Worm (Caenorhabditis elegans) whole organism, L4/young adult: Measurements from ENCODE around the gene rips-1.

Experiments used
- W03F9.2 ChIP-seq: fragments of 150-350 bp; optimal IDR thresholded peaks from 2 replicates; lab custom pipeline; 2014; ENCODE audit warnings: missing biosample characterization, missing genetic modification characterization
- dao-5 ChIP-seq: sonication (generic microtip); optimal IDR thresholded peaks from 2 replicates; lab custom pipeline; 2016; ENCODE audit warnings: missing genotype, missing genetic modification characterization, moderate library complexity, missing compliant biosample characterization
- him-1 ChIP-seq: sonication (generic microtip); optimal IDR thresholded peaks from 2 replicates; lab custom pipeline; 2016; ENCODE audit warnings: missing genotype, missing genetic modification reagents, missing genetic modification characterization, missing compliant biosample characterization

The rips-1 gene

DNA sequence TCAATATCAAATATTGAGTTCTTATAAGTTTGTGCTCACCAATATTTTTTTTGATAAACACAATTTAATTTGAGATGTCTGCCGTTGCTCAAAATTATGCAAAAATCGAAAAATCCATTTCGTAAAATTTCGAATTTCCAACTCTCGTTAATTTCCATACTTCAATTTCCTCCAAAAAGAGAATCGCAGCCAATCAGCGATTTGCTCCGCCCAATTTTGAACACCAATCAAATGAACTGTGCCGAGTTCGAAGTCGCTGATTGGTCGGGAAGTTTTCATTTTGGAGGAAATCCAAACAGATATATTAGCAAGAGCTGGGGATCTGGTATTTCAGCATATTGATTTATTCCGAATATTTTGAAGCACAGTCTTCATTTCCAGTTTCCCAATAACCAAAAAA, 36.0 kb downstream of the rips-1 start:
- TF ChIP-seq dao-5 (no peak), him-1 (no peak), W03F9.2 (tag; lab: Kevin White, UChicago) (no peak)

DNA sequence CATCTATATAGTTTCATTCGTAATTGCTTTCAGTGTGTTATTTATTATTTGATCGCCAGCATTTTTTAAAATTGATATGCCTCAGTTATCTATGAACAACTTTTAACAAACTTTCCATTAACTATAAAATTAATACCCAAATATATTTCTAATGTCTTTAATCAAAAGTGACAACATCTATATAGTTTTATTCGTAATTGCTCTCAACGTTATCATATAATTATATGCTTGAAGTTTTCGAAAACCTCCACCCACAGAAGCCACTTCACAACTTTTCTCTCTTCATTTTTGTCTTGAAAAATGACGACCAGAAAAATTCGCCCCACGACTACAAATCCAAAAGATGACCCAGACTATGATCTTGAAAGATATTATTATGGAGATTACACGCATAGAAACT, 36.5 kb downstream of the rips-1 start, which contains the start of gene srw-6:
srw-6 (plus strand) TSS at position 301 of the 400 bp plus-strand sequence.
- TF ChIP-seq him-1 (no peak), dao-5 (no peak), W03F9.2 (tag; lab: Kevin White, UChicago) (no peak)

DNA sequence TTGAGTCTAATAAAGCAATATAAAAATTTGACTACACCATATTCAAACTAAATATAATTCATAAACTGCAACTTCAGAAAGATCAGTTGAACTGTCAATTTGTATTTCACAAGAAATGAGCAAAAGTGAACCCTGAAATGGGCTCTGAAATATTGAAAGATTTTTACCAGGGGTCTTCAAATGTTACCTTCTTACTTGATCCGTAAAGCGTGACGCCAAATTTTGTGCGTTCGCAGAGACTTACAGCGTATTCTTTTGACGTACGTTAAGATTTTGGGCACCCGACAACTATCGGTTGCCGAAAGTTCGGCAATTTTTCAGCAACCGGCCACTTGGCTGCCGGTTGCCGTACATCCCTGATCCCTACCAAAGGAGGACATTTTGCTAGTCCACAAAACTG, 38.2 kb downstream of the rips-1 start:
- TF ChIP-seq W03F9.2 (tag; lab: Kevin White, UChicago) (no peak), dao-5 (no peak), him-1 (no peak)

DNA sequence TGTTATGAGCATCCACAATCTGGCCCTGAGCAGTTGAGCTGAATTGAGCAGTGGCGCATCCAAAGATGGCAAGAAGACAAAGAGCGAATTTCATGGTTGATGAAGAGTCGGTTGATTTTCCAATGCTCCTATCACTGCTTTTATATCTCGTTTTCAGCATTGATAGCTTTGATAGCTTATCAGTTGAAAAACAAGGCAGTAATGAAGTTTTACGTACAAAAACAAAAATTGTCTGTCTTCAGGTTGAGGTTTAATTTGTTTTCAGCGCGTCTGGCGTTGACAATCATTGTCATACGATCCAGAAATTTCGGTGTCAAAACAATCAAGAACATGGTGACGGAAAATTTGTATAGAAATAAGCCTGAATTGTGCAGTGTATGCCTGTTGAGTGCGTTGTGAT, 39.7 kb downstream of the rips-1 start, which contains the start of gene scl-13:
scl-13 (minus strand) TSS at position 101 of the 400 bp plus-strand sequence.
- TF ChIP-seq dao-5 (no peak), W03F9.2 (tag; lab: Kevin White, UChicago) (no peak), him-1 (no peak)

DNA sequence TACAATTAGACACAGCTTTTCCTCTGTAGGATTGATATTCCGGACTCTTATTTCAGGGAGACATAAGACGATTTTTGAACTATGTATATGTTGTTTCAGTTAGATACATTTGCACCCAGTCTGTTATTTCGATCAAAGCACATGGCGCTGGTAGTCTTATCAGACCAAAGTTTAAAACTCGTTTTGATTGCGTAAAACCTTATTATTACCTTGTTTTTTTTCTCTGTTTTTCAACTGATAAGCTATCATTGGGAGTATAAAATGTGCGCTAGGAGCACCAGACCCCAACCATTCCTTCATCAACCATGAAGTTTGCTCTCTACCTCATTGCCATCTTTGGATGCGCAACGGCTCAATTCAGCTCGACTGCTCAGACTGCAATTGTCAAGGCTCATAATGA, 40.5 kb downstream of the rips-1 start, which contains the start of gene scl-12:
scl-12 (plus strand) TSS at position 301 of the 400 bp plus-strand sequence.
- TF ChIP-seq dao-5 (no peak), W03F9.2 (tag; lab: Kevin White, UChicago) (no peak), him-1 (no peak)

DNA sequence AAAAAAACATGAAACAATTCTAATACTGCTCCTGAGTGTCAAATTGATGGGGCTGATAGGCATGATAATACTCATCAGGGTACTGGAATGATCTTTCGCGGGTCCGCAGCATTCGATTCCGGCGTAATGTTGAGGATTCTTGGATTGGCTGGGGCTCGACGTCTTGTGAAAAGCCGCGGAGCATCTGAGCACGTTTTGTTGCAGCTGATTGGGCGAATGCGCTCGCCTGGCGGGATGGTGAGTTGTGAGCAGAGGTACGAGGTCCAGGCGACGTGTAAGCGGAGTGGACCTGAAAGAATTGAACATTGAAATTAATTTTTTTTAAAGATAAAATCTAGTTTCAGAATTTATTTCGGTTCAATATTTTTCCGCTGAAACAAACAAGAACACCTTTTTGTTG, 42.2 kb downstream of the rips-1 start:
- TF ChIP-seq W03F9.2 (tag; lab: Kevin White, UChicago): no peak
- TF ChIP-seq dao-5: no peak
- no peak for TF ChIP-seq him-1

DNA sequence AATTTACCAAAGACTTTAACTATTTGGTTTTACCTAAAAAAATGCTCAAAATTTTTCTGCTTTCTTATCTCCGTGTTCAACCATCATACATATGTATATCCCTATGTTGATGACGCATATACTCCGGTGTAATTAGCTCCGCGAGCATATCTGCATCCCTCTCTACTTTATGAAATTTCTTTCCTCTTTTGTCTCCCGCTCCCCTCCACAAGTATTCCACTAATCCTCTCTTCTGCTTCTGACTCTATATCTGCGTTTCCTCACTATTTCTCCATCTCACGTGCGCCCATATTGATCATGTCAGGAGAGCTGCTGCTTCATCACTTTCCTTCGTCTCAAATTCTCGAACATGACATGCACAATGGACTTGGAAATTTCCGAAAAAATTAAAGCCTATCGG, 43.1 kb downstream of the rips-1 start, which contains the start of gene H10D18.1:
H10D18.1 (plus strand) TSS at position 277 of the 400 bp plus-strand sequence.
- peak; percentile 10 for TF ChIP-seq him-1
- no peak for TF ChIP-seq W03F9.2 (tag; lab: Kevin White, UChicago)
- TF ChIP-seq dao-5: no peak

DNA sequence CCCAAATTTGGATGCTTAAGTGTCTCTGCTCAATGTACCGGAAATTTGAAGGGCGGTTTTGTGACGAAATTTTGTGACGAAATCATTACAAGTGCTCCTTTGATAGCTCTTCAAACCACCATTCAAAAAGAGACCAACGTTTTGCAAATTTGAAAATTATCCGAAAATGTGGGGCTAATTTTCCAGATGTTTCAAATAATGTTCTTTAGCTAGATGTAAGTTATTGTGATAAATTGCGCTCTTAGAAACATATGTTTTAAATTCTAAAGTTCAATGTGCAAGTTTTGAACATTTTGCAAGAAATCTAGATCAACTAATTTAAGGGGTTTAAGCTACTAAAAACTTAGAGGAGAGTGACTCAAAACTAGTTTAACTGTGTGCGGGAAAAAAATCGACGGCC, 49.1 kb downstream of the rips-1 start:
- TF ChIP-seq dao-5: no peak
